Fruit fly (Drosophila melanogaster) whole organism, wandering third instar larva: ENCODE results near the gene eIF4A.

Experiments used
- Abd-B ChIP-seq: fragments of >200 bp; optimal IDR thresholded peaks from 2 replicates; lab custom pipeline; 2017; ENCODE audit warnings: missing biosample characterization, missing genetic modification characterization
- CG32264 ChIP-seq: fragments of 200-800 bp; sonication (Bioruptor generic); optimal IDR thresholded peaks from 2 replicates; lab custom pipeline; 2016; ENCODE audit warnings: missing biosample characterization, missing genetic modification characterization
- CG9705 ChIP-seq: fragments of 200-800 bp; sonication (Bioruptor generic); optimal IDR thresholded peaks from 2 replicates; lab custom pipeline; 2018; ENCODE audit warnings: missing biosample characterization, mild to moderate bottlenecking, missing genetic modification characterization
- CrebA ChIP-seq: fragments of 200-800 bp; sonication (Bioruptor generic); optimal IDR thresholded peaks from 2 replicates; lab custom pipeline; 2016; ENCODE audit warnings: missing biosample characterization, mild to moderate bottlenecking, missing genetic modification characterization, borderline replicate concordance
- Dfd ChIP-seq: fragments of >200 bp; optimal IDR thresholded peaks from 2 replicates; lab custom pipeline; 2017; ENCODE audit warnings: missing biosample characterization, missing genetic modification characterization
- GATAd ChIP-seq: sonication (Bioruptor generic); optimal IDR thresholded peaks from 2 replicates; lab custom pipeline; 2016; ENCODE audit warnings: missing biosample characterization, missing genetic modification characterization
- HLH106 ChIP-seq: fragments of 200-800 bp; optimal IDR thresholded peaks from 3 replicates; lab custom pipeline; 2019; ENCODE audit warnings: missing biosample characterization, mild to moderate bottlenecking, missing genetic modification characterization, moderate library complexity
- Hnf4 ChIP-seq: fragments of 200-800 bp; sonication (Bioruptor generic); optimal IDR thresholded peaks from 2 replicates; lab custom pipeline; 2016; ENCODE audit warnings: missing biosample characterization, mild to moderate bottlenecking, missing genetic modification characterization
- Hr78 ChIP-seq: fragments of >200 bp; optimal IDR thresholded peaks from 2 replicates; lab custom pipeline; 2017; ENCODE audit warnings: missing biosample characterization, missing genetic modification characterization
- Hr83 ChIP-seq: fragments of 200-300 bp; sonication (Bioruptor generic); optimal IDR thresholded peaks from 2 replicates; lab custom pipeline; 2016; ENCODE audit warnings: missing biosample characterization, mild to moderate bottlenecking, missing genetic modification characterization, moderate library complexity; ENCODE audit not compliant: poor library complexity, severe bottlenecking
- Mio ChIP-seq: sonication (Bioruptor generic); optimal IDR thresholded peaks from 2 replicates; lab custom pipeline; 2016; ENCODE audit warnings: missing biosample characterization, missing genetic modification characterization
- Myc ChIP-seq: fragments of >200 bp; optimal IDR thresholded peaks from 2 replicates; lab custom pipeline; 2017
- OdsH ChIP-seq: fragments of 200-800 bp; sonication (Bioruptor generic); optimal IDR thresholded peaks from 2 replicates; lab custom pipeline; 2016; ENCODE audit warnings: missing biosample characterization, mild to moderate bottlenecking, missing genetic modification characterization
- Rel ChIP-seq, 2 experiments: fragments of 200-800 bp; sonication (Bioruptor generic) in 1 of 2; optimal IDR thresholded peaks; 2 replicates in 1 of 2; 3 replicates in 1 of 2; lab custom pipeline; 2016 to 2019; ENCODE audit warnings: mild to moderate bottlenecking in 2 of 2, missing biosample characterization in 2 of 2, missing genetic modification characterization in 2 of 2, moderate library complexity in 1 of 2
- Sp1 ChIP-seq: fragments of 200-800 bp; sonication (Bioruptor generic); optimal IDR thresholded peaks from 3 replicates; lab custom pipeline; 2019; ENCODE audit warnings: missing biosample characterization, mild to moderate bottlenecking, missing genetic modification characterization, moderate library complexity
- Vsx2 ChIP-seq: fragments of 200-300, 225-300 bp; sonication (Bioruptor generic); optimal IDR thresholded peaks from 2 replicates; lab custom pipeline; 2018; ENCODE audit warnings: missing biosample characterization, missing genetic modification characterization; ENCODE audit not compliant: partially characterized antibody
- brk ChIP-seq: fragments of 200-800 bp; sonication (Bioruptor generic); optimal IDR thresholded peaks from 2 replicates; lab custom pipeline; 2016; ENCODE audit warnings: missing biosample characterization, mild to moderate bottlenecking, missing genetic modification characterization
- dl ChIP-seq, 2 experiments: fragments of 175-275, 200-275 bp in 1 of 2; fragments of 200-275 bp in 1 of 2; sonication (Bioruptor generic); optimal IDR thresholded peaks; lab custom pipeline; 2018; ENCODE audit warnings: mild to moderate bottlenecking in 2 of 2, missing biosample characterization in 2 of 2, missing genetic modification characterization in 2 of 2, moderate library complexity in 2 of 2; ENCODE audit not compliant: partially characterized antibody in 2 of 2, insufficient read depth in 1 of 2
- dmrt93B ChIP-seq: fragments of 200-800 bp; sonication (Bioruptor generic); optimal IDR thresholded peaks from 2 replicates; lab custom pipeline; 2018; ENCODE audit warnings: missing biosample characterization, mild to moderate bottlenecking, missing genetic modification characterization
- dsf ChIP-seq: sonication (Bioruptor generic); optimal IDR thresholded peaks from 2 replicates; lab custom pipeline; 2016; ENCODE audit warnings: missing biosample characterization, missing genetic modification characterization, borderline replicate concordance
- ey ChIP-seq: fragments of 200-800 bp; sonication (Bioruptor generic); optimal IDR thresholded peaks from 2 replicates; lab custom pipeline; 2016; ENCODE audit warnings: missing biosample characterization, missing genetic modification characterization
- foxo ChIP-seq, 2 experiments: fragments of 200-800 bp; sonication (Bioruptor generic); optimal IDR thresholded peaks; 2 replicates in 1 of 2; 3 replicates in 1 of 2; lab custom pipeline; 2016 to 2017; ENCODE audit warnings: missing biosample characterization in 2 of 2, missing genetic modification characterization in 2 of 2
- h ChIP-seq: fragments of 200-800 bp; sonication (Bioruptor generic); optimal IDR thresholded peaks from 3 replicates; lab custom pipeline; 2016; ENCODE audit warnings: missing biosample characterization, mild to moderate bottlenecking, missing genetic modification characterization
- jim ChIP-seq: fragments of 175-275, 200-325 bp; sonication (Bioruptor generic); optimal IDR thresholded peaks from 2 replicates; lab custom pipeline; 2016; ENCODE audit warnings: missing biosample characterization, mild to moderate bottlenecking, missing genetic modification characterization
- lola ChIP-seq: fragments of >200 bp; optimal IDR thresholded peaks from 2 replicates; lab custom pipeline; 2017; ENCODE audit warnings: missing biosample characterization, missing genetic modification characterization
- pan ChIP-seq: fragments of >200 bp; optimal IDR thresholded peaks from 2 replicates; lab custom pipeline; 2017
- psq ChIP-seq: fragments of 200-800 bp; sonication (Bioruptor generic); optimal IDR thresholded peaks from 3 replicates; lab custom pipeline; 2017; ENCODE audit warnings: missing biosample characterization, mild to moderate bottlenecking, missing genetic modification characterization, moderate library complexity
- rgr ChIP-seq: fragments of 200-800 bp; sonication (Bioruptor generic); optimal IDR thresholded peaks from 3 replicates; lab custom pipeline; 2016; ENCODE audit warnings: missing biosample characterization, mild to moderate bottlenecking, missing genetic modification characterization
- sage ChIP-seq: fragments of 200-800 bp; sonication (Bioruptor generic); optimal IDR thresholded peaks from 2 replicates; lab custom pipeline; 2016; ENCODE audit warnings: missing biosample characterization, mild to moderate bottlenecking, missing genetic modification characterization
- tai ChIP-seq: sonication (Bioruptor generic); optimal IDR thresholded peaks from 2 replicates; lab custom pipeline; 2016; ENCODE audit warnings: missing biosample characterization, missing genetic modification characterization
- usp ChIP-seq: fragments of >200 bp; optimal IDR thresholded peaks from 2 replicates; lab custom pipeline; 2017; ENCODE audit warnings: missing biosample characterization, missing genetic modification characterization
- woc ChIP-seq: sonication (Bioruptor generic); optimal IDR thresholded peaks from 2 replicates; lab custom pipeline; 2016; ENCODE audit warnings: missing biosample characterization, mild to moderate bottlenecking, missing genetic modification characterization

The eIF4A gene

DNA sequence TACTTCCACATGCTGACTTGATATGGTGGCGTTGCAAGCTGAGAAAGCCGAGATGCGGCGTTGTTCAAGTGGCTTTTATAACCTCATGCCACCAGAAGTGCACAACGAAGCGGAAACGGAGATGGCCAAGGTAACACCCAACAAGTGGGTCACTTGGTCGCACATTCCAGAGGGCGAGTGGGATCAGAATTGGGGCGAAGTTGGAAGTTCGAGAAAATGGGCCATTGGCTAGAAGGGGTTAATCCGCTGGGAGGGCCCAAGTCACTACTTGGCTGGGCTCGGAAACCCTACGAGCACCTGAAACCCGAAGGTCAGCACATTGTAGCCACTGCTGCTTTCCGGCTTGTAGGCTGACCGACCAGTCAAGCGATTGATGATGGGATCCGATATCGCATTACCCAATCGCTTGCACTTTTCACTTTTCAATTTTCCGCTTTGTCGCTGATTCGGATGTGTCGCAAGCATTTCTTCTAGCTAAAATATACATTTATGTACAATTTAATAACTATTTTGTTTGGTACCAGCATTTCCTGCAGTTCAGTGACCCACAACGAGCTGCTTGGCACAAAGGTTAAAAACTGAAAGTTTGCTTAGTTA lies 22.9 kb upstream of the eIF4A start, which contains the start of gene Vm26Ac:
Gene Vm26Ac (minus strand): TSS at position 51 of the 597 bp plus-strand sequence.
- no peak for TF ChIP-seq dl (GFP tag; optimal IDR thresholded peaks at IDR 0.05; lab: Kevin White, UChicago; ENCODE audit: insufficient read depth in 1 of 2, partially characterized antibody in 2 of 2)
- no peak for TF ChIP-seq Hr78
- TF ChIP-seq rgr (GFP tag; lab: Kevin White, UChicago): no peak
- no peak for TF ChIP-seq dmrt93B (GFP tag; lab: Kevin White, UChicago)

DNA sequence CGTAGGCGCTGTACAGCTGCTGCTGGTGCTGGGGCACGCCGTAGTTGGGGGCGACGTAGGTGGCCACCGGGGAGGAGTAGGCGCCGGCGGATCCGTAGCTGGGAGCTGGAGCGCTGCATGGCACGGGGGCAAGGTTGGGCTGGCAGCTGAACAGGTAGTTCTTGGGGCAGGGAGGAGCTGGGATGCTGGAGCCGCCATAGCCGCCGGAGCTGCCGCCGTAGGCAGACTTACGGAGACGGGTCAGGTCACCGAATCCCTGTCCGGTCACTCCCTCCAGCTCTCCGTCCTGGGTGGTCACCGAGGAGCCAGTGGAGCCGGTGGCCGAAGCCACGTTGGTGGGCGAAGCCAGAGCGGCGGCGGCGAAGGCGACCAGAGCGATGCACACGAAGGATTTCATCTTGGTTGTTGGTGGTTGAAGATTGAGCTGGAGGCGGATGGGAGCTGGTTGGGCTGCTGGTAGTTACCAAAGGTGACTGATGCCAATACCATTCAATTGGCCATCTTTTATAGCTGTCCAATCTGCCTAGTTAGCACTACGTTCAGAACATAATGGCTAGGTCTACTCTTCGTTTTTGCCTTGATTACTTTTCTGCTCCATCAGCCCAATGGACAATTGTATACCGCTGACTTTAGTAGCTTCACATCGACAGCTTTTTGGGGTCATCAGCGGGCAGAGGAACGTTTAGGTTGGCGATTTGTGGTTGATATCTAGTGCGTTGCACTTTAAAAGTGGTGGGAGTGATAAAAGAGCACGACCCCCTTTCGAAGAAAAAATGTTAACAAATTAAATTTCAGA lies 21.5 kb upstream of the eIF4A start, which contains the start of gene Vm26Aa:
Gene Vm26Aa (minus strand): TSS at position 478 of the 796 bp plus-strand sequence.
- TF ChIP-seq CrebA (no peak), Sp1 (no peak), Dfd (GFP tag; lab: Kevin White, UChicago) (no peak), usp (GFP tag; lab: Kevin White, UChicago) (no peak), dsf (GFP tag; lab: Kevin White, UChicago) (no peak), Myc (no peak), woc (no peak), rgr (GFP tag; lab: Kevin White, UChicago) (no peak), jim (GFP tag; lab: Kevin White, UChicago) (no peak), h (no peak), CG32264 (no peak), psq (no peak), CG9705 (no peak), ey (GFP tag; lab: Kevin White, UChicago) (no peak), tai (GFP tag; lab: Kevin White, UChicago) (no peak), Mio (GFP tag; lab: Kevin White, UChicago) (no peak), sage (GFP tag; lab: Kevin White, UChicago) (no peak)

DNA sequence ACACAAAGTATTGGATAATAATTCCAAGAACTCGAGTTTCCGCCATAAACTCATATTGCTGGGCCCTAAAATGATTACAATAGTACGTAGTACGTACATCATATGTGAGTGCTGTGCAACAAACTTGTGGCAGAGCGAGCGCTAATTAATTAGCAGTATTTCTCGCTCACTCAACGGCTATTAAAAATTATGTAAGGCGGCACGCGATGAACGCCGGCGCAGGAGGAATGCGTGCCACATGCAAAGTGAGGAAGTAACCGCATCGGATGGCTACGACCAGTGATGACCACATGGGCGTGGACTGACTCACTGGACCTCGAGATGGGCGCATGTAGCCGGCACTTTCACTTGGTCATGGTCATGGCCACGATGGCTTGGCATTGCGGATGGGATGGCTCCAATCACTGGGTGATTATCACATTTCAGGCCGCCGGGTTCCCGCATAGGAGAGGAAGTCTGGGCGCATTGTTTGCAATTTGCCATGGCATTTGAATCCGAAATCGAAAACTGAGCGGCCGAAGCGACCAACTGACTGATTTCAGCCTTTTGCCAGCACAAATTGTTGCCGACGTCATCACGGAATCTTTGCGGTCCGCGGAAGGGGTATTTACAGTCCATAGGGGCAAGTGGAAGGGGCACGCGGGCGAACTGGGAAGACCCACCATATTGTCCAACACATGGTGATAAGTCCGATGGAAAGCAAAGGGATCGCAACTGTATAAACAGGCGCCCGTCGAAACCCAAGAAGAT lies 20.2 kb upstream of the eIF4A start:
- no peak for TF ChIP-seq GATAd (GFP tag; lab: Kevin White, UChicago)
- no peak for TF ChIP-seq lola (GFP tag; lab: Kevin White, UChicago)
- TF ChIP-seq Rel (GFP tag; optimal IDR thresholded peaks at IDR 0.05; lab: Kevin White, UChicago): no peak
- no peak for TF ChIP-seq Rel (tag; optimal IDR thresholded peaks at IDR 0.05; lab: Kevin White, UChicago)
- no peak for TF ChIP-seq Vsx2 (GFP tag; lab: Kevin White, UChicago)
- no peak for TF ChIP-seq tai (GFP tag; lab: Kevin White, UChicago)
- TF ChIP-seq HLH106 (tag; lab: Kevin White, UChicago): no peak
- TF ChIP-seq CrebA: no peak
- no peak for TF ChIP-seq rgr (GFP tag; lab: Kevin White, UChicago)
- no peak for TF ChIP-seq Hnf4
- TF ChIP-seq sage (GFP tag; lab: Kevin White, UChicago): no peak
- no peak for TF ChIP-seq ey (GFP tag; lab: Kevin White, UChicago)
- TF ChIP-seq Mio (GFP tag; lab: Kevin White, UChicago): no peak
- TF ChIP-seq CG9705: no peak
- TF ChIP-seq Sp1: no peak
- TF ChIP-seq Abd-B (GFP tag; lab: Kevin White, UChicago): no peak
- no peak for TF ChIP-seq OdsH (GFP tag; lab: Kevin White, UChicago)

DNA sequence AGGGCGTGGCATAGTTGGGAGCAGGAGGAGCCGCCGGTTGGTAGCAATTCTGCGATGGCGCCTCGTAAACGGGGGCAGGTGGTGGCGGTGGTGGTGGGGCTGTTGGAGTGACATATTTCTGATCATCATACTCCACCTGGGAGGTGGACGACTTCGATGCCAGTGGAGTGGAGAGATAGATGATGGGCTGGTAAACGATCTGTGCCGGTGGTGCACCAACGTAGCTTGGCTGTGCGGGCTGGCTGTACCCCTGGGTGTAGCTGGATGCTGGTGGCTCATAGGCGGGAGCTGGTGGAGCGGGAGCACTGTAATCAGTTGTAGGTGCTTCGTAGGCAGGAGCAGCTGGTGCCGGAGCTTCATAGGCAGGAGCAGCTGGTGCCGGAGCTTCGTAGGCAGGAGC lies 18.3 kb upstream of the eIF4A start:
- TF ChIP-seq pan (lab: Kevin White, UChicago) (no peak), brk (no peak), Vsx2 (GFP tag; lab: Kevin White, UChicago) (no peak), Hr83 (GFP tag; lab: Kevin White, UChicago) (no peak), Hr78 (no peak), CrebA (no peak), tai (GFP tag; lab: Kevin White, UChicago) (no peak), jim (GFP tag; lab: Kevin White, UChicago) (no peak), Mio (GFP tag; lab: Kevin White, UChicago) (no peak), rgr (GFP tag; lab: Kevin White, UChicago) (no peak), usp (GFP tag; lab: Kevin White, UChicago) (no peak), foxo (GFP tag; optimal IDR thresholded peaks at IDR 0.05; lab: Kevin White, UChicago) (no peak), sage (GFP tag; lab: Kevin White, UChicago) (no peak), OdsH (GFP tag; lab: Kevin White, UChicago) (no peak), GATAd (GFP tag; lab: Kevin White, UChicago) (no peak)
